Worm (Caenorhabditis elegans) whole organism, L3 larva: ENCODE data around the gene str-101.

Source experiments
- ama-1 ChIP-seq: fragments of 150-350 bp; optimal IDR thresholded peaks from 2 replicates; lab custom pipeline; 2018
- ceh-28 ChIP-seq: fragments of 150-350 bp; optimal IDR thresholded peaks from 2 replicates; lab custom pipeline; 2014; ENCODE audit warnings: missing biosample characterization, missing genetic modification reagents, missing genetic modification characterization
- ceh-9 ChIP-seq: sonication (generic microtip); optimal IDR thresholded peaks from 2 replicates; lab custom pipeline; 2018; ENCODE audit warnings: missing biosample characterization, missing genetic modification characterization
- fos-1 ChIP-seq: fragments of 150-350 bp; optimal IDR thresholded peaks from 2 replicates; lab custom pipeline; 2014; ENCODE audit warnings: missing biosample characterization, missing genetic modification characterization
- nhr-25 ChIP-seq: sonication (generic microtip); optimal IDR thresholded peaks from 2 replicates; lab custom pipeline; 2017; ENCODE audit warnings: missing biosample characterization, missing genetic modification characterization
- nhr-28 ChIP-seq: fragments of 150-350 bp; optimal IDR thresholded peaks from 2 replicates; lab custom pipeline; 2014; ENCODE audit warnings: missing biosample characterization, missing genetic modification characterization
- snpc-4 ChIP-seq: fragments of 150-350 bp; optimal IDR thresholded peaks from 2 replicates; lab custom pipeline; 2014; ENCODE audit warnings: missing biosample characterization, missing genetic modification characterization
- unc-39 ChIP-seq: sonication (generic microtip); optimal IDR thresholded peaks from 4 replicates; lab custom pipeline; 2017; ENCODE audit warnings: missing biosample characterization, missing genetic modification characterization

ce11 chrV:15735720-15736119 lies 23.9 kb upstream of the str-101 start, which contains the start of gene str-27:
- TF ChIP-seq unc-39 (tag; lab: Kevin White, UChicago) (no peak), ceh-9 (tag; lab: Kevin White, UChicago) (no peak), nhr-25 (tag; lab: Kevin White, UChicago) (no peak), ceh-28 (tag; lab: Kevin White, UChicago) (no peak), nhr-28 (tag; lab: Kevin White, UChicago) (no peak), fos-1 (tag; lab: Kevin White, UChicago) (no peak), snpc-4 (tag; lab: Kevin White, UChicago) (no peak), ama-1 (lab: Kevin White, UChicago) (no peak)
